Worm (Caenorhabditis elegans) whole organism, mixed stage, embryonic: ENCODE results near the gene B0496.1.

ENCODE experiments used
- blmp-1 ChIP-seq: fragments of 150-350 bp; optimal IDR thresholded peaks from 2 replicates; lab custom pipeline; 2014; ENCODE audit warnings: missing biosample characterization, missing genetic modification characterization
- elt-1 ChIP-seq: sonication (generic microtip); optimal IDR thresholded peaks from 2 replicates; lab custom pipeline; 2017; ENCODE audit warnings: missing genetic modification characterization, mild to moderate bottlenecking, missing compliant biosample characterization, antibody characterized with exemption, moderate library complexity, borderline replicate concordance; ENCODE audit not compliant: insufficient read depth
- elt-3 ChIP-seq: fragments of 150-350 bp; optimal IDR thresholded peaks from 2 replicates; lab custom pipeline; 2014; ENCODE audit warnings: missing biosample characterization, missing genetic modification characterization
- flh-1 ChIP-seq: fragments of 200-800 bp; sonication (Bioruptor generic); optimal IDR thresholded peaks from 2 replicates; lab custom pipeline; 2018; ENCODE audit warnings: mild to moderate bottlenecking, missing genetic modification characterization, moderate library complexity, missing compliant biosample characterization
- lin-13 ChIP-seq: fragments of 150-350 bp; optimal IDR thresholded peaks from 2 replicates; lab custom pipeline; 2014; ENCODE audit warnings: missing biosample characterization, missing genetic modification characterization
- mab-5 ChIP-seq: fragments of 150-350 bp; optimal IDR thresholded peaks from 2 replicates; lab custom pipeline; 2014; ENCODE audit warnings: missing biosample characterization, missing genetic modification characterization
- mls-2 ChIP-seq: sonication (generic microtip); optimal IDR thresholded peaks from 2 replicates; lab custom pipeline; 2016; ENCODE audit warnings: mild to moderate bottlenecking, missing genetic modification characterization, moderate library complexity, missing compliant biosample characterization
- nhr-237 ChIP-seq: fragments of 150-350 bp; optimal IDR thresholded peaks from 2 replicates; lab custom pipeline; 2014; ENCODE audit warnings: missing biosample characterization, missing genetic modification characterization
- nhr-28 ChIP-seq: fragments of 150-350 bp; optimal IDR thresholded peaks from 2 replicates; lab custom pipeline; 2014; ENCODE audit warnings: missing biosample characterization, missing genetic modification characterization
- nhr-76 ChIP-seq: sonication (generic microtip); optimal IDR thresholded peaks from 2 replicates; lab custom pipeline; 2017; ENCODE audit warnings: missing biosample characterization, missing genetic modification characterization
- pha-4 ChIP-seq: fragments of 150-350 bp; optimal IDR thresholded peaks from 2 replicates; lab custom pipeline; 2018; ENCODE audit warnings: missing biosample characterization, missing genetic modification reagents, missing genetic modification characterization
- snpc-4 ChIP-seq: fragments of 150-350 bp; optimal IDR thresholded peaks from 2 replicates; lab custom pipeline; 2014; ENCODE audit warnings: missing biosample characterization, missing genetic modification characterization
- sptf-1 ChIP-seq: sonication (generic microtip); optimal IDR thresholded peaks from 2 replicates; lab custom pipeline; 2017; ENCODE audit warnings: mild to moderate bottlenecking, missing genetic modification characterization, moderate library complexity, missing compliant biosample characterization
- ztf-11 ChIP-seq: fragments of 150-350 bp; optimal IDR thresholded peaks from 2 replicates; lab custom pipeline; 2014; ENCODE audit warnings: missing biosample characterization, missing genetic modification characterization

ce11 chrIV:7426055-7426454, 20.0 kb upstream of the B0496.1 start:
- TF ChIP-seq blmp-1 (tag; lab: Kevin White, UChicago) (no peak), flh-1 (GFP tag; lab: Kevin White, UChicago) (no peak), nhr-237 (tag; lab: Kevin White, UChicago) (no peak), nhr-76 (no peak), sptf-1 (tag; lab: Kevin White, UChicago) (no peak), snpc-4 (tag; lab: Kevin White, UChicago) (no peak), lin-13 (tag; lab: Kevin White, UChicago) (no peak), mab-5 (tag; lab: Kevin White, UChicago) (no peak), ztf-11 (tag; lab: Kevin White, UChicago) (no peak), pha-4 (tag; lab: Kevin White, UChicago) (no peak), elt-3 (no peak), mls-2 (tag; lab: Kevin White, UChicago) (no peak), nhr-28 (tag; lab: Kevin White, UChicago) (no peak), elt-1 (tag; lab: Kevin White, UChicago) (no peak)
